Worm (Caenorhabditis elegans): ENCODE data around the gene T20B3.14.

- TF ChIP-seq ref-1 (GFP tag; conservative IDR thresholded peaks at IDR 0.05) (no peak), flt-1 (GFP tag; IDR thresholded peaks at IDR 0.05) (no peak), T22C8.4 (GFP tag; IDR thresholded peaks at IDR 0.05) (no peak), klf-2 (GFP tag; conservative IDR thresholded peaks at IDR 0.05) (no peak), cog-1 (tag; optimal IDR thresholded peaks at IDR 0.05) (no peak)
Measured at ce11 chrV:16832865-16833264, 11.7 kb upstream of the T20B3.14 start, which contains the start of gene phy-3.
